Fruit fly (Drosophila melanogaster) whole organism, embryonic: ENCODE results near the gene mei-218.
A peak's percentile ranks its signal among the peaks of the same experiment; 100 is the strongest.

ENCODE experiments used
- CG10431 ChIP-seq: fragments of 200-800 bp; sonication (Bioruptor generic); optimal IDR thresholded peaks from 3 replicates; lab custom pipeline; 2018; ENCODE audit warnings: missing biosample characterization, mild to moderate bottlenecking, missing genetic modification characterization
- CG10979 ChIP-seq: fragments of 200-800 bp; sonication (Bioruptor generic); optimal IDR thresholded peaks from 2 replicates; lab custom pipeline; 2018; ENCODE audit warnings: missing biosample characterization, mild to moderate bottlenecking, missing genetic modification characterization, moderate library complexity
- CG11504 ChIP-seq: fragments of 200-800 bp; sonication (Bioruptor generic); optimal IDR thresholded peaks from 3 replicates; lab custom pipeline; 2019; ENCODE audit warnings: missing biosample characterization, mild to moderate bottlenecking, missing genetic modification characterization, moderate library complexity
- CG15269 ChIP-seq: fragments of 200-800 bp; sonication (Bioruptor generic); optimal IDR thresholded peaks from 2 replicates; lab custom pipeline; 2018; ENCODE audit warnings: missing biosample characterization, mild to moderate bottlenecking, missing genetic modification characterization, moderate library complexity
- CG17359 ChIP-seq: fragments of 200-800 bp; sonication (Bioruptor generic); optimal IDR thresholded peaks from 3 replicates; lab custom pipeline; 2018; ENCODE audit warnings: missing biosample characterization, mild to moderate bottlenecking, missing genetic modification characterization, moderate library complexity
- CG18262 ChIP-seq: fragments of 200-800 bp; optimal IDR thresholded peaks from 3 replicates; lab custom pipeline; 2019; ENCODE audit warnings: missing biosample characterization, mild to moderate bottlenecking, missing genetic modification characterization, moderate library complexity
- CG18599 ChIP-seq: fragments of 200-800 bp; sonication (Bioruptor generic); optimal IDR thresholded peaks from 3 replicates; lab custom pipeline; 2017; ENCODE audit warnings: missing biosample characterization, missing genetic modification characterization, mild to moderate bottlenecking, moderate library complexity, missing genetic modification reagents
- CG18619 ChIP-seq: fragments of 200-800 bp; sonication (Bioruptor generic); optimal IDR thresholded peaks from 3 replicates; lab custom pipeline; 2017; ENCODE audit warnings: missing biosample characterization, mild to moderate bottlenecking, missing genetic modification characterization
- CG30431 ChIP-seq: fragments of 200-800 bp; sonication (Bioruptor generic); optimal IDR thresholded peaks from 2 replicates; lab custom pipeline; 2017; ENCODE audit warnings: missing biosample characterization, missing genetic modification characterization
- CG31388 ChIP-seq: fragments of 200-800 bp; sonication (Bioruptor generic); optimal IDR thresholded peaks from 2 replicates; lab custom pipeline; 2016; ENCODE audit warnings: missing biosample characterization, missing genetic modification characterization
- CG31441 ChIP-seq: fragments of 200-800 bp; sonication (Bioruptor generic); IDR thresholded peaks from 2 replicates; pipeline ENCODE4 v1.3.6; 2022; ENCODE audit warnings: missing biosample characterization, missing genetic modification characterization
- CG7839 ChIP-seq: fragments of 200-800 bp; sonication (Bioruptor generic); optimal IDR thresholded peaks from 3 replicates; lab custom pipeline; 2018; ENCODE audit warnings: missing biosample characterization, mild to moderate bottlenecking, missing genetic modification characterization, moderate library complexity
- CG8388 ChIP-seq: fragments of 200-800 bp; sonication (Bioruptor generic); optimal IDR thresholded peaks from 2 replicates; lab custom pipeline; 2019; ENCODE audit warnings: missing biosample characterization, mild to moderate bottlenecking, missing genetic modification characterization, moderate library complexity
- CG8924 ChIP-seq: fragments of 200-800 bp; optimal IDR thresholded peaks from 3 replicates; lab custom pipeline; 2019; ENCODE audit warnings: missing biosample characterization, mild to moderate bottlenecking, missing genetic modification characterization, moderate library complexity
- CG9437 ChIP-seq: fragments of 200-800 bp; sonication (Bioruptor generic); optimal IDR thresholded peaks from 2 replicates; lab custom pipeline; 2018; ENCODE audit warnings: missing biosample characterization, mild to moderate bottlenecking, missing genetic modification characterization
- CG9727 ChIP-seq: fragments of 200-800 bp; sonication (Bioruptor generic); optimal IDR thresholded peaks from 3 replicates; lab custom pipeline; 2017; ENCODE audit warnings: missing biosample characterization, mild to moderate bottlenecking, missing genetic modification characterization
- Chrac-16 ChIP-seq: fragments of 200-800 bp; sonication (Bioruptor generic); optimal IDR thresholded peaks from 3 replicates; lab custom pipeline; 2016; ENCODE audit warnings: missing biosample characterization, missing genetic modification characterization
- CoRest ChIP-seq: fragments of 200-800 bp; sonication (Bioruptor generic); optimal IDR thresholded peaks from 3 replicates; lab custom pipeline; 2018; ENCODE audit warnings: missing biosample characterization, mild to moderate bottlenecking, missing genetic modification characterization, moderate library complexity
- D19B ChIP-seq: fragments of 200-800 bp; sonication (Bioruptor generic); optimal IDR thresholded peaks from 2 replicates; lab custom pipeline; 2017; ENCODE audit warnings: missing biosample characterization, mild to moderate bottlenecking, missing genetic modification characterization
- Hr51 ChIP-seq, 2 experiments: fragments of 200-800 bp; sonication (Bioruptor generic); optimal IDR thresholded peaks; 2 replicates in 1 of 2; 3 replicates in 1 of 2; lab custom pipeline; 2016 to 2018; ENCODE audit warnings: missing biosample characterization in 2 of 2, missing genetic modification characterization in 2 of 2, mild to moderate bottlenecking in 1 of 2, moderate library complexity in 1 of 2
- Nf-YA ChIP-seq: fragments of 200-800 bp; sonication (Bioruptor generic); IDR thresholded peaks from 2 replicates; pipeline ENCODE4 v1.3.6; 2022; ENCODE audit warnings: missing biosample characterization, missing genetic modification characterization
- Nf-YC ChIP-seq: fragments of 200-800 bp; optimal IDR thresholded peaks from 3 replicates; lab custom pipeline; 2019; ENCODE audit warnings: missing biosample characterization, mild to moderate bottlenecking, missing genetic modification characterization, moderate library complexity
- Oaz ChIP-seq: fragments of 200-800 bp; sonication (Bioruptor generic); IDR thresholded peaks from 2 replicates; pipeline ENCODE4 v1.3.6; 2022; ENCODE audit warnings: missing biosample characterization, missing genetic modification characterization
- Oli ChIP-seq: fragments of 200-800 bp; sonication (Bioruptor generic); optimal IDR thresholded peaks from 2 replicates; lab custom pipeline; 2018; ENCODE audit warnings: missing biosample characterization, mild to moderate bottlenecking, missing genetic modification characterization, moderate library complexity
- PHDP ChIP-seq: fragments of 200-800 bp; sonication (Bioruptor generic); optimal IDR thresholded peaks from 3 replicates; lab custom pipeline; 2018; ENCODE audit warnings: missing biosample characterization, mild to moderate bottlenecking, missing genetic modification characterization, moderate library complexity
- Pdp1 ChIP-seq, 2 experiments: fragments of 200-800 bp; sonication (Bioruptor generic); optimal IDR thresholded peaks; 3 replicates each; lab custom pipeline; 2016; ENCODE audit warnings: missing biosample characterization in 2 of 2, missing genetic modification characterization in 2 of 2, mild to moderate bottlenecking in 1 of 2, moderate library complexity in 1 of 2
- Sox102F ChIP-seq: fragments of 200-800 bp; sonication (Bioruptor generic); optimal IDR thresholded peaks from 2 replicates; lab custom pipeline; 2018; ENCODE audit warnings: missing biosample characterization, mild to moderate bottlenecking, missing genetic modification characterization, moderate library complexity
- Xbp1 ChIP-seq: fragments of 200-800 bp; sonication (Bioruptor generic); optimal IDR thresholded peaks from 3 replicates; lab custom pipeline; 2016; ENCODE audit warnings: missing biosample characterization, mild to moderate bottlenecking, missing genetic modification characterization
- Xrp1 ChIP-seq: fragments of 200-800 bp; sonication (Bioruptor generic); IDR thresholded peaks from 2 replicates; pipeline ENCODE4 v1.3.6; 2022; ENCODE audit warnings: missing biosample characterization, missing genetic modification characterization
- bab2 ChIP-seq: fragments of 200-800 bp; sonication (Bioruptor generic); optimal IDR thresholded peaks from 2 replicates; lab custom pipeline; 2016; ENCODE audit warnings: missing biosample characterization, missing genetic modification characterization
- bowl ChIP-seq: fragments of 200-800 bp; sonication (Bioruptor generic); IDR thresholded peaks from 2 replicates; pipeline ENCODE4 v1.3.6; 2022; ENCODE audit warnings: missing biosample characterization, missing genetic modification characterization
- cad ChIP-seq: fragments of >200 bp; optimal IDR thresholded peaks from 2 replicates; lab custom pipeline; 2017; ENCODE audit warnings: missing biosample characterization, missing genetic modification characterization
- crol ChIP-seq: fragments of 200-800 bp; sonication (Bioruptor generic); IDR thresholded peaks from 2 replicates; pipeline ENCODE4 v1.3.6; 2022; ENCODE audit warnings: missing biosample characterization, missing genetic modification characterization
- dmrt11E ChIP-seq: fragments of 200-800 bp; sonication (Bioruptor generic); optimal IDR thresholded peaks from 3 replicates; lab custom pipeline; 2018; ENCODE audit warnings: missing biosample characterization, mild to moderate bottlenecking, missing genetic modification characterization, moderate library complexity
- fru ChIP-seq: fragments of >200 bp; optimal IDR thresholded peaks from 2 replicates; lab custom pipeline; 2017
- gcm ChIP-seq: fragments of 200-800 bp; sonication (Bioruptor generic); optimal IDR thresholded peaks from 2 replicates; lab custom pipeline; 2019; ENCODE audit warnings: missing biosample characterization, mild to moderate bottlenecking, missing genetic modification characterization, moderate library complexity
- gt ChIP-seq: fragments of 200-800 bp; sonication (Bioruptor generic); IDR thresholded peaks from 2 replicates; pipeline ENCODE4 v1.3.6; 2022; ENCODE audit warnings: missing biosample characterization, missing genetic modification characterization
- lab ChIP-seq: fragments of 200-800 bp; sonication (Bioruptor generic); optimal IDR thresholded peaks from 3 replicates; lab custom pipeline; 2017; ENCODE audit warnings: missing biosample characterization, missing genetic modification characterization, mild to moderate bottlenecking, moderate library complexity, missing genetic modification reagents
- phol ChIP-seq: fragments of 200-800 bp; sonication (Bioruptor generic); optimal IDR thresholded peaks from 3 replicates; lab custom pipeline; 2018; ENCODE audit warnings: missing biosample characterization, mild to moderate bottlenecking, missing genetic modification characterization, moderate library complexity
- rib ChIP-seq: fragments of 200-800 bp; sonication (Bioruptor generic); IDR thresholded peaks from 2 replicates; pipeline ENCODE4 v1.3.6; 2022; ENCODE audit warnings: missing biosample characterization, missing genetic modification characterization
- row ChIP-seq: fragments of 200-800 bp; sonication (Bioruptor generic); IDR thresholded peaks from 3 replicates; pipeline ENCODE4 v1.3.6; 2022; ENCODE audit warnings: missing biosample characterization, missing genetic modification characterization
- salm ChIP-seq: fragments of 200-800 bp; sonication (Bioruptor generic); optimal IDR thresholded peaks from 2 replicates; lab custom pipeline; 2018; ENCODE audit warnings: missing biosample characterization, mild to moderate bottlenecking, missing genetic modification characterization
- sens ChIP-seq: fragments of 200-800 bp; sonication (Bioruptor generic); peaks from one replicate; lab custom pipeline; 2016; ENCODE audit warnings: missing biosample characterization, missing genetic modification characterization
- sisA ChIP-seq: fragments of 200-800 bp; sonication (Bioruptor generic); IDR thresholded peaks from 2 replicates; pipeline ENCODE4 v1.3.6; 2022; ENCODE audit warnings: missing biosample characterization, missing genetic modification characterization
- slbo ChIP-seq: fragments of 200-800 bp; sonication (Bioruptor generic); IDR thresholded peaks from 2 replicates; pipeline ENCODE4 v1.3.6; 2022; ENCODE audit warnings: missing biosample characterization, missing genetic modification characterization
- stc ChIP-seq: fragments of 200-800 bp; sonication (Bioruptor generic); IDR thresholded peaks from 2 replicates; pipeline ENCODE4 v1.3.6; 2022; ENCODE audit warnings: missing biosample characterization, missing genetic modification characterization
- tio ChIP-seq: fragments of 200-800 bp; sonication (Bioruptor generic); optimal IDR thresholded peaks from 2 replicates; lab custom pipeline; 2017; ENCODE audit warnings: missing biosample characterization, missing genetic modification characterization, inconsistent platforms
- twi ChIP-seq: fragments of 200-800 bp; optimal IDR thresholded peaks from 2 replicates; lab custom pipeline; 2019; ENCODE audit warnings: missing biosample characterization, mild to moderate bottlenecking, missing genetic modification characterization, moderate library complexity
- unpg ChIP-seq: fragments of 200-800 bp; sonication (Bioruptor generic); optimal IDR thresholded peaks from 3 replicates; lab custom pipeline; 2018; ENCODE audit warnings: missing biosample characterization, mild to moderate bottlenecking, missing genetic modification characterization, moderate library complexity
- zf30C ChIP-seq: fragments of 200-800 bp; sonication (Bioruptor generic); optimal IDR thresholded peaks from 3 replicates; lab custom pipeline; 2018; ENCODE audit warnings: missing biosample characterization, mild to moderate bottlenecking, missing genetic modification characterization

Gene mei-218

DNA sequence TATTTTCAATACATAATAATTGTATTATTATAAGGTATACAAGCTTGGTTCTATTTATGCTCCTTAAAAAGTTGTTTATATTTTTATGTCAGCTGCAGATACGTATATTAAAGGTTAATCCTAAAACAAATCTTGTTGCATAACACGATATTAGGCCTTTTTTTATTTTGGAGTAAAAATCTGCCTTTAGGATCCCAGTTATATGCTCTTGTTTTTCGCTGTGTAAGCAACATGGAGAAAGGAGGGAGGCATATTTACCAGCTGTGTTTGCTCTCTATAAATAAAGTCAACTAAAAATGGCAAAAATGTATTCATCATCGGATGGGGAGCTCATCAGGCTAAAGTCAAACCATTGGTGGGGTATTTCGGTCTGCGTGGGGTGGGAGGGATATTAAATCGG is 21.2 kb downstream of the mei-218 start (continued):
- TF ChIP-seq CG18599 = peak; percentile 44
- peak; percentile 70 for TF ChIP-seq Sox102F (GFP tag; lab: Kevin White, UChicago)
- no peak for TF ChIP-seq fru (lab: Kevin White, UChicago)
- peak; percentile 32; the same call in 1 of the 2 replicates for TF ChIP-seq Xrp1
- peak; percentile 8 for TF ChIP-seq zf30C (GFP tag; lab: Kevin White, UChicago)
- TF ChIP-seq dmrt11E = peak; percentile 37
- TF ChIP-seq Xbp1 (GFP tag; lab: Kevin White, UChicago) = peak; percentile 10
- peak; percentile 17 for TF ChIP-seq CG18619 (GFP tag; lab: Kevin White, UChicago)
- TF ChIP-seq slbo (GFP tag; lab: Robert Waterston, UW) = 0 out of 2 replicates have a peak, but pooled peaks have one; percentile 18
- TF ChIP-seq lab (GFP tag; lab: Kevin White, UChicago) = peak; percentile 34
- TF ChIP-seq CG9727 = peak; percentile 28
- TF ChIP-seq gt (GFP tag; lab: Robert Waterston, UW) = no peak
- peak; percentile 2 for TF ChIP-seq Chrac-16 (GFP tag; lab: Kevin White, UChicago)
- TF ChIP-seq twi (tag; lab: Kevin White, UChicago) = peak; percentile 0
- TF ChIP-seq Nf-YC (tag; lab: Kevin White, UChicago) = no peak
- peak; percentile 2 for TF ChIP-seq CG17359 (tag; lab: Kevin White, UChicago)
- peak; percentile 17 for TF ChIP-seq salm
- 0 out of 2 replicates have a peak, but pooled peaks have one; percentile 7 for TF ChIP-seq stc
- TF ChIP-seq phol = peak; percentile 51
- peak; percentile 49 for TF ChIP-seq CoRest (tag; lab: Kevin White, UChicago)
- TF ChIP-seq bowl = no peak
- TF ChIP-seq CG31388 = no peak
- peak; percentile 29 for TF ChIP-seq Oli (tag; lab: Kevin White, UChicago)
- peak; percentile 37 for TF ChIP-seq gcm (GFP tag; lab: Kevin White, UChicago)
- TF ChIP-seq CG8388 (GFP tag; lab: Kevin White, UChicago) = peak; percentile 19
- TF ChIP-seq CG18262 (tag; lab: Kevin White, UChicago) = peak; percentile 39
- no peak for TF ChIP-seq rib (GFP tag; lab: Robert Waterston, UW)
- no peak for TF ChIP-seq CG10431 (GFP tag; lab: Kevin White, UChicago)
- peak in 1 of 2 experiments; percentile 22 for TF ChIP-seq Pdp1 (GFP tag; optimal IDR thresholded peaks at IDR 0.05; lab: Kevin White, UChicago)
- TF ChIP-seq CG7839 (tag; lab: Kevin White, UChicago) = peak; percentile 36
- TF ChIP-seq row (GFP tag; lab: Robert Waterston, UW) = 0 out of 3 replicates have a peak, but pooled peaks have one; percentile 18
- peak; percentile 59; the same call in 1 of the 2 replicates for TF ChIP-seq crol (GFP tag; lab: Robert Waterston, UW)
- TF ChIP-seq bab2 (GFP tag; lab: Kevin White, UChicago) = peak; percentile 9
- peak; percentile 7 for TF ChIP-seq D19B (GFP tag; lab: Kevin White, UChicago)
- TF ChIP-seq sisA (GFP tag; lab: Robert Waterston, UW) = 0 out of 2 replicates have a peak, but pooled peaks have one; percentile 10
- TF ChIP-seq CG11504 (tag; lab: Kevin White, UChicago) = peak; percentile 49
- peak; percentile 16 for TF ChIP-seq tio
- TF ChIP-seq CG15269 (tag; lab: Kevin White, UChicago) = peak; percentile 51
- TF ChIP-seq unpg (GFP tag; lab: Kevin White, UChicago) = peak; percentile 46
- peak; percentile 24 for TF ChIP-seq CG8924 (tag; lab: Kevin White, UChicago)
- TF ChIP-seq PHDP (tag; lab: Kevin White, UChicago) = peak; percentile 52
- TF ChIP-seq cad (GFP tag; lab: Kevin White, UChicago) = no peak
- no peak for TF ChIP-seq CG30431
- TF ChIP-seq Oaz = no peak
- peak; percentile 36; the same call in 1 of the 2 replicates for TF ChIP-seq CG31441 (GFP tag; lab: Robert Waterston, UW)
- TF ChIP-seq CG9437 (GFP tag; lab: Kevin White, UChicago) = peak; percentile 25
- peak; percentile 47 for TF ChIP-seq sens
- TF ChIP-seq Hr51 (GFP tag; optimal IDR thresholded peaks at IDR 0.05; lab: Kevin White, UChicago) = peak in 1 of 2 experiments; percentile 54
- peak; percentile 29 for TF ChIP-seq CG10979 (tag; lab: Kevin White, UChicago)
- no peak for TF ChIP-seq Nf-YA (GFP tag; lab: Robert Waterston, UW)
